Worm (Caenorhabditis elegans) whole organism, L3 larva: Measurements from ENCODE around the gene mip-2.

ENCODE experiments used
- R02D3.7 ChIP-seq: fragments of 150-350 bp; optimal IDR thresholded peaks from 2 replicates; lab custom pipeline; 2014; ENCODE audit warnings: missing biosample characterization, missing genetic modification characterization
- ZK546.5 ChIP-seq: sonication (generic microtip); optimal IDR thresholded peaks from 2 replicates; lab custom pipeline; 2017; ENCODE audit warnings: missing biosample characterization, missing genetic modification characterization
- aly-2 ChIP-seq: fragments of 150-350 bp; optimal IDR thresholded peaks from 2 replicates; lab custom pipeline; 2014; ENCODE audit warnings: missing biosample characterization, missing genetic modification characterization
- ama-1 ChIP-seq: fragments of 150-350 bp; optimal IDR thresholded peaks from 2 replicates; lab custom pipeline; 2018
- ceh-16 ChIP-seq: sonication (generic microtip); optimal IDR thresholded peaks from 2 replicates; lab custom pipeline; 2017; ENCODE audit warnings: missing biosample characterization, missing genetic modification characterization
- ceh-28 ChIP-seq: fragments of 150-350 bp; optimal IDR thresholded peaks from 2 replicates; lab custom pipeline; 2014; ENCODE audit warnings: missing biosample characterization, missing genetic modification reagents, missing genetic modification characterization
- ceh-82 ChIP-seq: fragments of 150-350 bp; optimal IDR thresholded peaks from 2 replicates; lab custom pipeline; 2014; ENCODE audit warnings: missing biosample characterization, missing genetic modification characterization
- ceh-9 ChIP-seq: sonication (generic microtip); optimal IDR thresholded peaks from 2 replicates; lab custom pipeline; 2018; ENCODE audit warnings: missing biosample characterization, missing genetic modification characterization
- daf-12 ChIP-seq: fragments of 150-350 bp; optimal IDR thresholded peaks from 2 replicates; lab custom pipeline; 2014; ENCODE audit warnings: missing biosample characterization, missing genetic modification reagents, missing genetic modification characterization
- egl-5 ChIP-seq: fragments of 150-350 bp; optimal IDR thresholded peaks from 2 replicates; lab custom pipeline; 2017; ENCODE audit warnings: missing biosample characterization, missing genetic modification reagents, missing genetic modification characterization, inconsistent platforms
- elt-1 ChIP-seq: fragments of 150-350 bp; optimal IDR thresholded peaks from 2 replicates; lab custom pipeline; 2014; ENCODE audit warnings: missing biosample characterization, missing genetic modification characterization
- elt-2 ChIP-seq: sonication (generic microtip); optimal IDR thresholded peaks from 2 replicates; lab custom pipeline; 2016; ENCODE audit warnings: missing genetic modification reagents, mild to moderate bottlenecking, missing genetic modification characterization, missing compliant biosample characterization
- eor-1 ChIP-seq, 2 experiments: fragments of 150-350 bp; optimal IDR thresholded peaks; 2 replicates each; lab custom pipeline; 2014 to 2018; ENCODE audit warnings: missing biosample characterization in 2 of 2, missing genetic modification characterization in 2 of 2
- fkh-10 ChIP-seq: sonication (generic microtip); optimal IDR thresholded peaks from 2 replicates; lab custom pipeline; 2017; ENCODE audit warnings: missing biosample characterization, missing genetic modification reagents, missing genetic modification characterization
- lin-39 ChIP-seq: fragments of 150-350 bp; optimal IDR thresholded peaks from 2 replicates; lab custom pipeline; 2018; ENCODE audit warnings: missing biosample characterization, missing genetic modification reagents, missing genetic modification characterization
- lsy-12 ChIP-seq: sonication (generic microtip); optimal IDR thresholded peaks from 2 replicates; lab custom pipeline; 2016; ENCODE audit warnings: mild to moderate bottlenecking, missing genetic modification characterization, missing compliant biosample characterization
- mdl-1 ChIP-seq: fragments of 150-350 bp; optimal IDR thresholded peaks from 2 replicates; lab custom pipeline; 2014; ENCODE audit warnings: missing biosample characterization, missing genetic modification characterization
- mml-1 ChIP-seq: fragments of 150-350 bp; sonication (generic microtip); optimal IDR thresholded peaks from 3 replicates; lab custom pipeline; 2014; ENCODE audit warnings: missing biosample characterization, missing genetic modification characterization
- nfya-1 ChIP-seq: sonication (generic microtip); optimal IDR thresholded peaks from 2 replicates; lab custom pipeline; 2017; ENCODE audit warnings: missing genetic modification characterization, mild to moderate bottlenecking, missing compliant biosample characterization, antibody characterized with exemption, moderate library complexity; ENCODE audit not compliant: insufficient read depth
- nhr-11 ChIP-seq: fragments of 150-350 bp; optimal IDR thresholded peaks from 2 replicates; lab custom pipeline; 2014; ENCODE audit warnings: missing biosample characterization, missing genetic modification characterization
- nhr-12 ChIP-seq: fragments of 150-350 bp; optimal IDR thresholded peaks from 2 replicates; lab custom pipeline; 2014; ENCODE audit warnings: missing biosample characterization, missing genetic modification characterization
- nhr-23 ChIP-seq: fragments of 150-350 bp; optimal IDR thresholded peaks from 2 replicates; lab custom pipeline; 2014; ENCODE audit warnings: missing biosample characterization, missing genetic modification reagents, missing genetic modification characterization
- nhr-237 ChIP-seq: fragments of 150-350 bp; optimal IDR thresholded peaks from 2 replicates; lab custom pipeline; 2014; ENCODE audit warnings: missing biosample characterization, missing genetic modification characterization
- nhr-25 ChIP-seq: sonication (generic microtip); optimal IDR thresholded peaks from 2 replicates; lab custom pipeline; 2017; ENCODE audit warnings: missing biosample characterization, missing genetic modification characterization
- nhr-28 ChIP-seq: fragments of 150-350 bp; optimal IDR thresholded peaks from 2 replicates; lab custom pipeline; 2014; ENCODE audit warnings: missing biosample characterization, missing genetic modification characterization
- nhr-43 ChIP-seq: sonication (generic microtip); optimal IDR thresholded peaks from 2 replicates; lab custom pipeline; 2016; ENCODE audit warnings: mild to moderate bottlenecking, missing genetic modification characterization, missing compliant biosample characterization; ENCODE audit not compliant: poor library complexity, severe bottlenecking
- nhr-76 ChIP-seq: fragments of 150-350 bp; sonication (generic microtip); optimal IDR thresholded peaks from 5 replicates; lab custom pipeline; 2014; ENCODE audit warnings: missing biosample characterization, missing genetic modification characterization
- nhr-77 ChIP-seq: fragments of 150-350 bp; optimal IDR thresholded peaks from 2 replicates; lab custom pipeline; 2014; ENCODE audit warnings: missing biosample characterization, missing genetic modification characterization
- pha-4 ChIP-seq: fragments of 150-350 bp; optimal IDR thresholded peaks from 2 replicates; lab custom pipeline; 2014; ENCODE audit warnings: missing biosample characterization, missing genetic modification reagents, missing genetic modification characterization
- pqm-1 ChIP-seq: fragments of 150-350 bp; optimal IDR thresholded peaks from 2 replicates; lab custom pipeline; 2017; ENCODE audit warnings: missing biosample characterization, missing genetic modification characterization, inconsistent platforms
- snpc-4 ChIP-seq: fragments of 150-350 bp; optimal IDR thresholded peaks from 2 replicates; lab custom pipeline; 2014; ENCODE audit warnings: missing biosample characterization, missing genetic modification characterization
- tbx-2 ChIP-seq: sonication (generic microtip); optimal IDR thresholded peaks from 2 replicates; lab custom pipeline; 2016; ENCODE audit warnings: mild to moderate bottlenecking, missing genetic modification characterization, missing compliant biosample characterization
- unc-62 ChIP-seq: fragments of 150-350 bp; sonication (generic microtip); optimal IDR thresholded peaks from 4 replicates; lab custom pipeline; 2014; ENCODE audit warnings: missing biosample characterization, missing genetic modification reagents, missing genetic modification characterization
- zag-1 ChIP-seq: fragments of 150-350 bp; optimal IDR thresholded peaks from 2 replicates; lab custom pipeline; 2014; ENCODE audit warnings: missing biosample characterization, missing genetic modification characterization
- ztf-11 ChIP-seq: fragments of 150-350 bp; optimal IDR thresholded peaks from 2 replicates; lab custom pipeline; 2014; ENCODE audit warnings: missing biosample characterization, missing genetic modification characterization
- ztf-4 ChIP-seq: fragments of 150-350 bp; optimal IDR thresholded peaks from 2 replicates; lab custom pipeline; 2014; ENCODE audit warnings: missing biosample characterization, missing genetic modification characterization

The mip-2 gene

ce11 chrV:13715223-13715686 is 43.5 kb upstream of the mip-2 start, which contains the start of gene zipt-9 (continued):
- TF ChIP-seq mml-1 (tag; lab: Kevin White, UChicago) (no peak), nhr-77 (tag; lab: Kevin White, UChicago) (no peak)

- TF ChIP-seq unc-62 (GFP tag; lab: Kevin White, UChicago) (no peak), tbx-2 (tag; lab: Kevin White, UChicago) (no peak), daf-12 (tag; lab: Kevin White, UChicago) (no peak), lin-39 (no peak), egl-5 (tag; lab: Kevin White, UChicago) (no peak), snpc-4 (tag; lab: Kevin White, UChicago) (no peak), pha-4 (tag; lab: Kevin White, UChicago) (no peak)
Measured at ce11 chrV:13711060-13711459, 39.3 kb upstream of the mip-2 start, which contains the start of gene srx-96. TSS of gene srx-96 (plus strand) at chrV:13711360.

- TF ChIP-seq pqm-1 = no peak
- TF ChIP-seq ceh-16 (tag; lab: Kevin White, UChicago) = no peak
- TF ChIP-seq ceh-28 (tag; lab: Kevin White, UChicago) = no peak
- no peak for TF ChIP-seq R02D3.7 (tag; lab: Kevin White, UChicago)
- no peak for TF ChIP-seq ZK546.5 (tag; lab: Kevin White, UChicago)
- TF ChIP-seq nhr-77 (tag; lab: Kevin White, UChicago) = no peak
- TF ChIP-seq ztf-4 (tag; lab: Kevin White, UChicago) = no peak
- no peak for TF ChIP-seq egl-5 (tag; lab: Kevin White, UChicago)
- no peak for TF ChIP-seq zag-1
- TF ChIP-seq nhr-237 (tag; lab: Kevin White, UChicago) = no peak
- no peak for TF ChIP-seq elt-2 (tag; lab: Kevin White, UChicago)
Measured at ce11 chrV:13707295-13707694, 35.5 kb upstream of the mip-2 start, which contains the start of gene hlh-34. TSS of gene hlh-34 (minus strand) at chrV:13707395.

ce11 chrV:13703960-13704359 is 32.2 kb upstream of the mip-2 start, which contains the start of gene T01D3.3:
TSS of gene T01D3.3 (plus strand) at chrV:13704271.
- TF ChIP-seq nfya-1 (tag; lab: Kevin White, UChicago) = no peak
- no peak for TF ChIP-seq pha-4 (tag; lab: Kevin White, UChicago)
- no peak for TF ChIP-seq aly-2
- peak; percentile 83 for TF ChIP-seq nhr-25 (tag; lab: Kevin White, UChicago)
- no peak for TF ChIP-seq elt-2 (tag; lab: Kevin White, UChicago)
- peak; percentile 78 for TF ChIP-seq egl-5 (tag; lab: Kevin White, UChicago)

- TF ChIP-seq ceh-82 (tag; lab: Kevin White, UChicago) = no peak
- no peak for TF ChIP-seq nhr-28 (tag; lab: Kevin White, UChicago)
Measured at ce11 chrV:13694103-13694502, 22.3 kb upstream of the mip-2 start.

ce11 chrV:13690276-13690675 is 18.5 kb upstream of the mip-2 start:
- no peak for TF ChIP-seq lsy-12 (tag; lab: Kevin White, UChicago)
- TF ChIP-seq lin-39 = peak; percentile 25
- no peak for TF ChIP-seq nhr-11
- no peak for TF ChIP-seq pqm-1

ce11 chrV:13689592-13689991 is 17.8 kb upstream of the mip-2 start, which contains the start of gene T01D3.1:
TSS of gene T01D3.1 (plus strand) at chrV:13689892.
- TF ChIP-seq mdl-1 (tag; lab: Kevin White, UChicago) (no peak), zag-1 (no peak), nhr-23 (tag; lab: Kevin White, UChicago) (no peak), fkh-10 (GFP tag; lab: Kevin White, UChicago) (no peak), nhr-11 (no peak)

- TF ChIP-seq eor-1 (tag; optimal IDR thresholded peaks at IDR 0.05; lab: Kevin White, UChicago) (no peak), nhr-43 (no peak), snpc-4 (tag; lab: Kevin White, UChicago) (no peak), nhr-76 (tag; lab: Kevin White, UChicago) (no peak), ama-1 (no peak), ceh-9 (no peak), ceh-16 (tag; lab: Kevin White, UChicago) (no peak), elt-1 (no peak), nhr-25 (tag; lab: Kevin White, UChicago) (no peak), ztf-11 (no peak), nhr-237 (tag; lab: Kevin White, UChicago) (no peak), ceh-82 (tag; lab: Kevin White, UChicago) (no peak), nhr-12 (tag; lab: Kevin White, UChicago) (no peak), nfya-1 (tag; lab: Kevin White, UChicago) (no peak), zag-1 (no peak), lsy-12 (tag; lab: Kevin White, UChicago) (no peak), ztf-4 (tag; lab: Kevin White, UChicago) (no peak)
- TF ChIP-seq, all 47 proteins: peak for 0
Measured at ce11 chrV:13687504-13687903, 15.7 kb upstream of the mip-2 start.
